Fruit fly (Drosophila melanogaster): ENCODE measurements around the gene grn.

DNA sequence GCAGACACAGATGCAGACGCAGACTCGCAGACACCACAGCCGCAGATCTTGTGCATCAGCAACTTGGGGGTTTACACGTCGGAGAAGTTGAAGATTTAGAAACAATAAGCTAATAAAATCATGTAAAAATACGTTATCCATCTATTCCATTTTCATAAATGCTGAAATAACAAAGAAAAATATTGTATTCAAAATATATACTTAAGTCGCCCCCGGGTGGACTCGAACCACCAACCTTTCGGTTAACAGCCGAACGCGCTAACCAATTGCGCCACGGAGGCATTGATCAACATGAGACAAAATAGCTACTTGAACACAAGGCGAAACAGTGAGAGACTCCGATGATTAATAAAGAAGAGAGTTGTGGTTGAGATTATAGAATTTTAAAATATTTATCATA, 41.9 kb downstream of the grn start:
- TF ChIP-seq Gug (GFP tag; IDR thresholded peaks at IDR 0.05), result no peak
- TF ChIP-seq CG9876 (GFP tag; optimal IDR thresholded peaks at IDR 0.05), result no peak
- TF ChIP-seq prd (optimal IDR thresholded peaks at IDR 0.05), result no peak
- no peak for TF ChIP-seq prd (GFP tag; IDR thresholded peaks at IDR 0.05)
- TF ChIP-seq tx (GFP tag; optimal IDR thresholded peaks at IDR 0.05), result no peak

Data from whole organism, embryonic.